Worm (Caenorhabditis elegans) whole organism, young adult: ENCODE results near the gene Y57G11B.5.

Experiments used
- B0035.1 ChIP-seq: sonication (generic microtip); optimal IDR thresholded peaks from 2 replicates; lab custom pipeline; 2016; ENCODE audit warnings: missing genetic modification characterization, mild to moderate bottlenecking, missing compliant biosample characterization, missing genotype, missing genetic modification reagents
- F10E7.11 ChIP-seq: sonication (generic microtip); optimal IDR thresholded peaks from 2 replicates; lab custom pipeline; 2017; ENCODE audit warnings: mild to moderate bottlenecking, missing genetic modification characterization, moderate library complexity, missing compliant biosample characterization
- F23B12.7 ChIP-seq: sonication (generic microtip); optimal IDR thresholded peaks from 2 replicates; lab custom pipeline; 2017; ENCODE audit warnings: missing genetic modification characterization, mild to moderate bottlenecking, missing compliant biosample characterization, antibody characterized with exemption, moderate library complexity; ENCODE audit not compliant: insufficient read depth
- F39B2.1 ChIP-seq: fragments of 200-800 bp; sonication (Bioruptor generic); IDR thresholded peaks from 2 replicates; pipeline ENCODE4 v1.3.6; 2022; ENCODE audit warnings: missing genetic modification reagents, missing genetic modification characterization, missing compliant biosample characterization
- F57C9.4 ChIP-seq: sonication (generic microtip); optimal IDR thresholded peaks from 2 replicates; lab custom pipeline; 2017; ENCODE audit warnings: mild to moderate bottlenecking, missing genetic modification characterization, missing compliant biosample characterization
- T26A5.8 ChIP-seq: sonication (generic microtip); optimal IDR thresholded peaks from 2 replicates; lab custom pipeline; 2016; ENCODE audit warnings: missing genetic modification characterization, missing compliant biosample characterization
- Y53F4B.3 ChIP-seq: fragments of 200-800 bp; sonication (Bioruptor generic); IDR thresholded peaks from 2 replicates; pipeline ENCODE4 v1.3.6; 2022; ENCODE audit warnings: missing genetic modification reagents, missing genetic modification characterization, missing compliant biosample characterization
- Y79H2A.3 ChIP-seq: fragments of 200-800 bp; sonication (Bioruptor generic); conservative IDR thresholded peaks from 2 replicates; pipeline ENCODE4 v1.3.6; 2022; ENCODE audit warnings: missing genetic modification reagents, missing genetic modification characterization, missing compliant biosample characterization
- Y95B8A.8 ChIP-seq: fragments of 200-800 bp; sonication (Bioruptor generic); IDR thresholded peaks from 2 replicates; pipeline ENCODE4 v1.3.6; 2022; ENCODE audit warnings: missing genetic modification reagents, missing genetic modification characterization, missing compliant biosample characterization
- akir-1 ChIP-seq: fragments of 200-800 bp; sonication (Bioruptor generic); optimal IDR thresholded peaks from 2 replicates; lab custom pipeline; 2018; ENCODE audit warnings: mild to moderate bottlenecking, missing genetic modification characterization, moderate library complexity, missing compliant biosample characterization
- ama-1 ChIP-seq, 3 experiments: fragments of 150-350 bp in 1 of 3; sonication (generic microtip) in 2 of 3; optimal IDR thresholded peaks; 2 replicates each; lab custom pipeline; 2014 to 2018; ENCODE audit warnings: missing biosample characterization in 2 of 3, missing genetic modification characterization in 2 of 3, missing genetic modification reagents in 2 of 3
- aptf-3 ChIP-seq: fragments of 200-800 bp; sonication (Bioruptor generic); IDR thresholded peaks from 2 replicates; pipeline ENCODE4 v1.3.6; 2022; ENCODE audit warnings: missing genetic modification characterization, missing compliant biosample characterization
- athp-1 ChIP-seq: sonication (generic microtip); optimal IDR thresholded peaks from 2 replicates; lab custom pipeline; 2017; ENCODE audit warnings: mild to moderate bottlenecking, missing genetic modification characterization, missing compliant biosample characterization
- attf-3 ChIP-seq: fragments of 200-800 bp; sonication (Bioruptor generic); conservative IDR thresholded peaks from 2 replicates; pipeline ENCODE4 v1.3.6; 2022; ENCODE audit warnings: missing genetic modification reagents, missing genetic modification characterization, missing compliant biosample characterization
- attf-6 ChIP-seq: fragments of 200-800 bp; sonication (Bioruptor generic); IDR thresholded peaks from 2 replicates; pipeline ENCODE4 v1.3.6; 2022; ENCODE audit warnings: missing genetic modification reagents, missing genetic modification characterization, missing compliant biosample characterization
- ceh-58 ChIP-seq: fragments of 200-800 bp; sonication (Bioruptor generic); IDR thresholded peaks from 2 replicates; pipeline ENCODE4 v1.3.6; 2022; ENCODE audit warnings: missing genetic modification characterization, missing compliant biosample characterization
- dpff-1 ChIP-seq: sonication (generic microtip); optimal IDR thresholded peaks from 2 replicates; lab custom pipeline; 2017; ENCODE audit warnings: mild to moderate bottlenecking, missing genetic modification characterization, missing compliant biosample characterization
- dpl-1 ChIP-seq: fragments of 150-350 bp; optimal IDR thresholded peaks from 2 replicates; lab custom pipeline; 2014; ENCODE audit warnings: missing biosample characterization, missing genetic modification reagents, missing genetic modification characterization
- egrh-3 ChIP-seq: fragments of 200-800 bp; sonication (Bioruptor generic); IDR thresholded peaks from 2 replicates; pipeline ENCODE4 v1.3.6; 2022; ENCODE audit warnings: missing genetic modification reagents, missing genetic modification characterization, missing compliant biosample characterization
- ekl-4 ChIP-seq: fragments of 200-800 bp; sonication (Bioruptor generic); IDR thresholded peaks from 2 replicates; pipeline ENCODE4 v1.3.6; 2022; ENCODE audit warnings: missing genetic modification reagents, missing genetic modification characterization, missing compliant biosample characterization
- hlh-12 ChIP-seq: sonication (generic microtip); optimal IDR thresholded peaks from 2 replicates; lab custom pipeline; 2016; ENCODE audit warnings: missing genetic modification characterization, missing compliant biosample characterization
- hlh-26 ChIP-seq: fragments of 200-800 bp; sonication (Bioruptor generic); conservative IDR thresholded peaks from 2 replicates; pipeline ENCODE4 v1.3.6; 2022; ENCODE audit warnings: missing genetic modification reagents, missing genetic modification characterization, missing compliant biosample characterization
- hmg-1.2 ChIP-seq: fragments of 200-800 bp; sonication (Bioruptor generic); IDR thresholded peaks from 2 replicates; pipeline ENCODE4 v1.3.6; 2022; ENCODE audit warnings: missing genetic modification reagents, missing genetic modification characterization, missing compliant biosample characterization
- hrde-1 ChIP-seq: sonication (generic microtip); optimal IDR thresholded peaks from 2 replicates; lab custom pipeline; 2016; ENCODE audit warnings: missing genetic modification characterization, mild to moderate bottlenecking, missing compliant biosample characterization, moderate library complexity, missing genotype, missing genetic modification reagents, borderline replicate concordance
- lir-1 ChIP-seq: fragments of 200-800 bp; sonication (Bioruptor generic); conservative IDR thresholded peaks from 2 replicates; pipeline ENCODE4 v1.3.6; 2022; ENCODE audit warnings: missing genetic modification reagents, missing genetic modification characterization, missing compliant biosample characterization
- madf-10 ChIP-seq: sonication (generic microtip); optimal IDR thresholded peaks from 2 replicates; lab custom pipeline; 2016; ENCODE audit warnings: mild to moderate bottlenecking, missing genetic modification characterization, missing compliant biosample characterization
- madf-3 ChIP-seq: fragments of 200-800 bp; sonication (Bioruptor generic); IDR thresholded peaks from 2 replicates; pipeline ENCODE4 v1.3.6; 2022; ENCODE audit warnings: missing genetic modification reagents, missing genetic modification characterization, missing compliant biosample characterization
- nhr-179 ChIP-seq: sonication (generic microtip); optimal IDR thresholded peaks from 2 replicates; lab custom pipeline; 2016; ENCODE audit warnings: mild to moderate bottlenecking, missing genetic modification characterization, missing compliant biosample characterization
- nhr-90 ChIP-seq: sonication (generic microtip); optimal IDR thresholded peaks from 2 replicates; lab custom pipeline; 2016; ENCODE audit warnings: missing genotype, mild to moderate bottlenecking, missing genetic modification characterization, missing compliant biosample characterization
- pha-4 ChIP-seq: fragments of 150-350 bp; sonication (generic microtip); optimal IDR thresholded peaks from 2 replicates; lab custom pipeline; 2014; ENCODE audit warnings: missing biosample characterization, missing genetic modification reagents, missing genetic modification characterization
- rcor-1 ChIP-seq: fragments of 200-800 bp; sonication (Bioruptor generic); IDR thresholded peaks from 2 replicates; pipeline ENCODE4 v1.3.6; 2022; ENCODE audit warnings: missing genetic modification reagents, missing genetic modification characterization, missing compliant biosample characterization
- repo-1 ChIP-seq: sonication (generic microtip); optimal IDR thresholded peaks from 2 replicates; lab custom pipeline; 2017; ENCODE audit warnings: mild to moderate bottlenecking, missing genetic modification characterization, missing compliant biosample characterization
- snpc-1.1 ChIP-seq: sonication (generic microtip); optimal IDR thresholded peaks from 2 replicates; lab custom pipeline; 2017; ENCODE audit warnings: missing genetic modification characterization, mild to moderate bottlenecking, missing compliant biosample characterization, antibody characterized with exemption, moderate library complexity, missing genotype, missing genetic modification reagents; ENCODE audit not compliant: insufficient read depth
- snpc-1.3 ChIP-seq: sonication (generic microtip); optimal IDR thresholded peaks from 2 replicates; lab custom pipeline; 2017; ENCODE audit warnings: missing genetic modification characterization, mild to moderate bottlenecking, missing compliant biosample characterization, antibody characterized with exemption, moderate library complexity, missing genotype, missing genetic modification reagents; ENCODE audit not compliant: insufficient read depth
- snpc-3.4 ChIP-seq: sonication (generic microtip); optimal IDR thresholded peaks from 2 replicates; lab custom pipeline; 2017; ENCODE audit warnings: missing genetic modification characterization, mild to moderate bottlenecking, missing compliant biosample characterization, antibody characterized with exemption, moderate library complexity, missing genotype, missing genetic modification reagents
- snpc-4 ChIP-seq, 5 experiments: fragments of 150-350 bp in 1 of 5; sonication (generic microtip) in 4 of 5; optimal IDR thresholded peaks; 2 replicates each; lab custom pipeline; 2014 to 2018; ENCODE audit warnings: missing genetic modification characterization in 5 of 5, missing biosample characterization in 3 of 5, antibody characterized with exemption in 2 of 5, mild to moderate bottlenecking in 2 of 5, missing compliant biosample characterization in 2 of 5, missing genotype in 2 of 5, moderate library complexity in 2 of 5, missing genetic modification reagents in 1 of 5
- tbp1 ChIP-seq: fragments of 200-800 bp; sonication (Bioruptor generic); optimal IDR thresholded peaks from 2 replicates; lab custom pipeline; 2018; ENCODE audit warnings: mild to moderate bottlenecking, missing genetic modification characterization, missing compliant biosample characterization
- tbx-9 ChIP-seq: sonication (generic microtip); optimal IDR thresholded peaks from 2 replicates; lab custom pipeline; 2016; ENCODE audit warnings: borderline replicate concordance, missing genetic modification characterization, inconsistent platforms, missing compliant biosample characterization
- tlf-1 ChIP-seq: fragments of 200-800 bp; sonication (Bioruptor generic); optimal IDR thresholded peaks from 2 replicates; lab custom pipeline; 2018; ENCODE audit warnings: mild to moderate bottlenecking, missing genetic modification characterization, missing compliant biosample characterization
- unc-130 ChIP-seq: sonication (generic microtip); optimal IDR thresholded peaks from 2 replicates; lab custom pipeline; 2016; ENCODE audit warnings: missing genetic modification reagents, missing genetic modification characterization, missing compliant biosample characterization
- zfh-2 ChIP-seq: fragments of 200-800 bp; sonication (Bioruptor generic); conservative IDR thresholded peaks from 2 replicates; pipeline ENCODE4 v1.3.6; 2022; ENCODE audit warnings: missing genetic modification reagents, missing genetic modification characterization, missing compliant biosample characterization
- ztf-26 ChIP-seq: sonication (generic microtip); optimal IDR thresholded peaks from 2 replicates; lab custom pipeline; 2017; ENCODE audit warnings: missing genetic modification characterization, missing compliant biosample characterization

The Y57G11B.5 gene

ce11 chrIV:14580939-14581338 is 6.3 kb downstream of the Y57G11B.5 start, which contains the start of gene irld-18:
TSS of gene irld-18 (minus strand) at chrIV:14581039.
- TF ChIP-seq tbp1 (GFP tag; lab: Kevin White, UChicago) (no peak), F10E7.11 (tag; lab: Kevin White, UChicago) (no peak), lir-1 (GFP tag; lab: Robert Waterston, UW) (no peak), madf-3 (GFP tag; lab: Robert Waterston, UW) (no peak), Y79H2A.3 (GFP tag; lab: Robert Waterston, UW) (no peak)

- TF ChIP-seq snpc-3.4 (tag; lab: Kevin White, UChicago) (no peak), tlf-1 (GFP tag; lab: Kevin White, UChicago) (no peak), tbx-9 (tag; lab: Kevin White, UChicago) (no peak), attf-3 (no peak), attf-6 (GFP tag; lab: Robert Waterston, UW) (peak; percentile 71), snpc-1.3 (tag; lab: Kevin White, UChicago) (no peak), snpc-4 (GFP tag; optimal IDR thresholded peaks at IDR 0.05; lab: Kevin White, UChicago) (peak; percentile 64), snpc-4 (tag; optimal IDR thresholded peaks at IDR 0.05; lab: Kevin White, UChicago) (peak in 2 of 4 experiments; percentile 70 to 84), F23B12.7 (no peak), aptf-3 (GFP tag; lab: Robert Waterston, UW) (no peak), hrde-1 (no peak), ceh-58 (GFP tag; lab: Robert Waterston, UW) (no peak), snpc-1.1 (peak; percentile 5), hlh-26 (GFP tag; lab: Robert Waterston, UW) (no peak), rcor-1 (GFP tag; lab: Robert Waterston, UW) (no peak)
Observed at ce11 chrIV:14586759-14587158, 12.1 kb downstream of the Y57G11B.5 start.

- TF ChIP-seq egrh-3 (GFP tag; lab: Robert Waterston, UW) (no peak), nhr-179 (tag; lab: Kevin White, UChicago) (no peak)
- TF ChIP-seq, all 124 proteins: peak for 0
Observed at ce11 chrIV:14587589-14587988, 13.0 kb downstream of the Y57G11B.5 start.

- TF ChIP-seq akir-1: no peak
- no peak for TF ChIP-seq F57C9.4 (tag; lab: Kevin White, UChicago)
- no peak for TF ChIP-seq repo-1 (tag; lab: Kevin White, UChicago)
- TF ChIP-seq T26A5.8: no peak
- no peak for TF ChIP-seq zfh-2 (GFP tag; lab: Robert Waterston, UW)
- peak; percentile 75 for TF ChIP-seq madf-10 (tag; lab: Kevin White, UChicago)
- 0 out of 2 replicates have a peak, but pooled peaks have one; percentile 23 for TF ChIP-seq Y95B8A.8 (GFP tag; lab: Robert Waterston, UW)
- TF ChIP-seq athp-1 (tag; lab: Kevin White, UChicago): no peak
- TF ChIP-seq F39B2.1 (GFP tag; lab: Robert Waterston, UW): no peak
- no peak for TF ChIP-seq hmg-1.2 (GFP tag; lab: Robert Waterston, UW)
- peak; percentile 89 for TF ChIP-seq ztf-26 (tag; lab: Kevin White, UChicago)
- no peak for TF ChIP-seq hlh-12 (tag; lab: Kevin White, UChicago)
- no peak for TF ChIP-seq snpc-4 (GFP tag; optimal IDR thresholded peaks at IDR 0.05; lab: Kevin White, UChicago)
- peak in 3 of 4 experiments; percentile 8 to 55 (median 48) for TF ChIP-seq snpc-4 (tag; optimal IDR thresholded peaks at IDR 0.05; lab: Kevin White, UChicago)
- TF ChIP-seq unc-130 (GFP tag; lab: Kevin White, UChicago): no peak
- TF ChIP-seq lir-1 (GFP tag; lab: Robert Waterston, UW): no peak
- no peak for TF ChIP-seq snpc-1.3 (tag; lab: Kevin White, UChicago)
- TF ChIP-seq nhr-90 (tag; lab: Kevin White, UChicago): peak; percentile 82
- no peak for TF ChIP-seq ama-1 (optimal IDR thresholded peaks at IDR 0.05; lab: Kevin White, UChicago)
- TF ChIP-seq ama-1 (GFP tag; optimal IDR thresholded peaks at IDR 0.05; lab: Kevin White, UChicago): no peak
- no peak for TF ChIP-seq B0035.1
- TF ChIP-seq Y53F4B.3 (GFP tag; lab: Robert Waterston, UW): no peak
- TF ChIP-seq dpl-1 (GFP tag; lab: Kevin White, UChicago): no peak
- no peak for TF ChIP-seq ekl-4 (GFP tag; lab: Robert Waterston, UW)
- TF ChIP-seq pha-4 (tag; lab: Kevin White, UChicago): peak; percentile 45
- peak; percentile 46 for TF ChIP-seq tbp1 (GFP tag; lab: Kevin White, UChicago)
- no peak for TF ChIP-seq dpff-1 (tag; lab: Kevin White, UChicago)
Observed at ce11 chrIV:14594249-14594648, 19.6 kb downstream of the Y57G11B.5 start.
